Worm (Caenorhabditis elegans): ENCODE results near the gene B0554.5.

Gene B0554.5

ce11 chrV:424140-424539 is at the start of gene B0554.5:
Gene B0554.5, plus strand, starts transcription at chrV:424440.
- no peak for TF ChIP-seq him-1 (tag; optimal IDR thresholded peaks at IDR 0.05)
- TF ChIP-seq W03F9.2 (tag; optimal IDR thresholded peaks at IDR 0.05): no peak
- TF ChIP-seq dao-5 (tag; optimal IDR thresholded peaks at IDR 0.05): no peak

- TF ChIP-seq W03F9.2 (tag; optimal IDR thresholded peaks at IDR 0.05) (no peak), dao-5 (tag; optimal IDR thresholded peaks at IDR 0.05) (no peak), him-1 (tag; optimal IDR thresholded peaks at IDR 0.05) (no peak)
These were observed 47.5 kb upstream of the B0554.5 start for ce11 chrV:376790-377189.

ce11 chrV:378231-378630 is 46.0 kb upstream of the B0554.5 start:
- no peak for TF ChIP-seq W03F9.2 (tag; optimal IDR thresholded peaks at IDR 0.05)
- TF ChIP-seq dao-5 (tag; optimal IDR thresholded peaks at IDR 0.05): no peak
- TF ChIP-seq him-1 (tag; optimal IDR thresholded peaks at IDR 0.05): no peak

ce11 chrV:380186-380585 is 44.1 kb upstream of the B0554.5 start, which contains the start of gene mltn-8:
Gene mltn-8, minus strand, starts transcription at chrV:380286.
- TF ChIP-seq W03F9.2 (tag; optimal IDR thresholded peaks at IDR 0.05) (no peak), dao-5 (tag; optimal IDR thresholded peaks at IDR 0.05) (no peak), him-1 (tag; optimal IDR thresholded peaks at IDR 0.05) (no peak)

ce11 chrV:381227-381950 is 42.9 kb upstream of the B0554.5 start, which contains the start of gene ZK6.8:
Gene ZK6.8, plus strand, starts transcription at chrV:381908.
- TF ChIP-seq him-1 (tag; optimal IDR thresholded peaks at IDR 0.05) (no peak), W03F9.2 (tag; optimal IDR thresholded peaks at IDR 0.05) (no peak), dao-5 (tag; optimal IDR thresholded peaks at IDR 0.05) (no peak)

ce11 chrV:384511-384910 is 39.7 kb upstream of the B0554.5 start:
- TF ChIP-seq W03F9.2 (tag; optimal IDR thresholded peaks at IDR 0.05): no peak
- no peak for TF ChIP-seq dao-5 (tag; optimal IDR thresholded peaks at IDR 0.05)
- TF ChIP-seq him-1 (tag; optimal IDR thresholded peaks at IDR 0.05): no peak

- TF ChIP-seq dao-5 (tag; optimal IDR thresholded peaks at IDR 0.05) (no peak), W03F9.2 (tag; optimal IDR thresholded peaks at IDR 0.05) (no peak), him-1 (tag; optimal IDR thresholded peaks at IDR 0.05) (no peak)
These were observed 38.8 kb upstream of the B0554.5 start, which contains the start of gene lipl-5 for ce11 chrV:385488-385887. Gene lipl-5, plus strand, starts transcription at chrV:385746.

ce11 chrV:388397-388796 is 35.8 kb upstream of the B0554.5 start, which contains the start of gene ZK6.6:
Gene ZK6.6, plus strand, starts transcription at chrV:388697.
- no peak for TF ChIP-seq dao-5 (tag; optimal IDR thresholded peaks at IDR 0.05)
- no peak for TF ChIP-seq W03F9.2 (tag; optimal IDR thresholded peaks at IDR 0.05)
- TF ChIP-seq him-1 (tag; optimal IDR thresholded peaks at IDR 0.05): no peak

- TF ChIP-seq W03F9.2 (tag; optimal IDR thresholded peaks at IDR 0.05): no peak
- no peak for TF ChIP-seq him-1 (tag; optimal IDR thresholded peaks at IDR 0.05)
- TF ChIP-seq dao-5 (tag; optimal IDR thresholded peaks at IDR 0.05): no peak
These were observed 32.0 kb upstream of the B0554.5 start, which contains the start of gene nhr-254 for ce11 chrV:392199-392678. Gene nhr-254, plus strand, starts transcription at chrV:392628.

ce11 chrV:396309-396708 is 27.9 kb upstream of the B0554.5 start, which contains the start of gene nhr-253:
Gene nhr-253, plus strand, starts transcription at chrV:396593.
- TF ChIP-seq dao-5 (tag; optimal IDR thresholded peaks at IDR 0.05) (no peak), W03F9.2 (tag; optimal IDR thresholded peaks at IDR 0.05) (no peak), him-1 (tag; optimal IDR thresholded peaks at IDR 0.05) (no peak)

ce11 chrV:399721-400120 is 24.5 kb upstream of the B0554.5 start, which contains the start of gene scl-27:
Gene scl-27, plus strand, starts transcription at chrV:400021.
- no peak for TF ChIP-seq him-1 (tag; optimal IDR thresholded peaks at IDR 0.05)
- TF ChIP-seq dao-5 (tag; optimal IDR thresholded peaks at IDR 0.05): no peak
- no peak for TF ChIP-seq W03F9.2 (tag; optimal IDR thresholded peaks at IDR 0.05)

ce11 chrV:403028-403427 is 21.2 kb upstream of the B0554.5 start, which contains the start of gene srh-62:
Gene srh-62, minus strand, starts transcription at chrV:403128.
- no peak for TF ChIP-seq him-1 (tag; optimal IDR thresholded peaks at IDR 0.05)
- TF ChIP-seq W03F9.2 (tag; optimal IDR thresholded peaks at IDR 0.05): no peak
- TF ChIP-seq dao-5 (tag; optimal IDR thresholded peaks at IDR 0.05): no peak

ce11 chrV:404210-404669 is 20.0 kb upstream of the B0554.5 start, which contains the start of gene nhr-252:
Gene nhr-252, plus strand, starts transcription at chrV:404619.
- TF ChIP-seq dao-5 (tag; optimal IDR thresholded peaks at IDR 0.05) (no peak), him-1 (tag; optimal IDR thresholded peaks at IDR 0.05) (no peak), W03F9.2 (tag; optimal IDR thresholded peaks at IDR 0.05) (no peak)

ce11 chrV:412820-413219 is 11.4 kb upstream of the B0554.5 start:
- TF ChIP-seq W03F9.2 (tag; optimal IDR thresholded peaks at IDR 0.05): no peak
- TF ChIP-seq him-1 (tag; optimal IDR thresholded peaks at IDR 0.05): no peak
- TF ChIP-seq dao-5 (tag; optimal IDR thresholded peaks at IDR 0.05): no peak

Data from whole organism, L4/young adult.